Fruit fly (Drosophila melanogaster) whole organism, embryonic: ENCODE measurements around the gene CG31638.

ENCODE experiments used
- B-H2 ChIP-seq: fragments of 200-800 bp; sonication (Bioruptor generic); optimal IDR thresholded peaks from 2 replicates; lab custom pipeline; 2018; ENCODE audit warnings: missing biosample characterization, mild to moderate bottlenecking, missing genetic modification characterization
- CG10267 ChIP-seq: fragments of 200-800 bp; sonication (Bioruptor generic); optimal IDR thresholded peaks from 2 replicates; lab custom pipeline; 2018; ENCODE audit warnings: missing biosample characterization, mild to moderate bottlenecking, missing genetic modification characterization, moderate library complexity
- CG11093 ChIP-seq: fragments of 200-800 bp; sonication (Bioruptor generic); IDR thresholded peaks from 3 replicates; pipeline ENCODE4 v1.3.6; 2022; ENCODE audit warnings: missing biosample characterization, missing genetic modification characterization
- CG12071 ChIP-seq: fragments of 200-800 bp; sonication (Bioruptor generic); optimal IDR thresholded peaks from 3 replicates; lab custom pipeline; 2018; ENCODE audit warnings: missing biosample characterization, mild to moderate bottlenecking, missing genetic modification characterization
- CG12104 ChIP-seq: fragments of 200-800 bp; sonication (Bioruptor generic); optimal IDR thresholded peaks from 3 replicates; lab custom pipeline; 2016; ENCODE audit warnings: missing biosample characterization, missing genetic modification characterization
- CG12155 ChIP-seq: fragments of 200-800 bp; sonication (Bioruptor generic); optimal IDR thresholded peaks from 3 replicates; lab custom pipeline; 2016; ENCODE audit warnings: missing biosample characterization, missing genetic modification characterization
- CG12391 ChIP-seq: fragments of 200-800 bp; sonication (Bioruptor generic); optimal IDR thresholded peaks from 3 replicates; lab custom pipeline; 2018; ENCODE audit warnings: missing biosample characterization, mild to moderate bottlenecking, missing genetic modification characterization, moderate library complexity
- CG14667 ChIP-seq: fragments of 200-800 bp; sonication (Bioruptor generic); IDR thresholded peaks from 2 replicates; pipeline ENCODE4 v1.3.6; 2022; ENCODE audit warnings: missing biosample characterization, missing genetic modification characterization
- CG15479 ChIP-seq: fragments of 200-800 bp; sonication (Bioruptor generic); optimal IDR thresholded peaks from 3 replicates; lab custom pipeline; 2019; ENCODE audit warnings: missing biosample characterization, mild to moderate bottlenecking, missing genetic modification characterization, moderate library complexity
- CG17186 ChIP-seq: fragments of 200-800 bp; sonication (Bioruptor generic); optimal IDR thresholded peaks from 3 replicates; lab custom pipeline; 2017; ENCODE audit warnings: missing biosample characterization, missing genetic modification reagents, missing genetic modification characterization
- CG17802 ChIP-seq: fragments of 200-800 bp; sonication (Bioruptor generic); optimal IDR thresholded peaks from 2 replicates; lab custom pipeline; 2018; ENCODE audit warnings: missing biosample characterization, mild to moderate bottlenecking, missing genetic modification characterization, moderate library complexity
- CG1792 ChIP-seq: fragments of 200-800 bp; sonication (Bioruptor generic); optimal IDR thresholded peaks from 2 replicates; lab custom pipeline; 2016; ENCODE audit warnings: missing biosample characterization, missing genetic modification characterization
- CG31388 ChIP-seq: fragments of 200-800 bp; sonication (Bioruptor generic); optimal IDR thresholded peaks from 2 replicates; lab custom pipeline; 2016; ENCODE audit warnings: missing biosample characterization, missing genetic modification characterization
- CG3407 ChIP-seq: fragments of 200-800 bp; sonication (Bioruptor generic); optimal IDR thresholded peaks from 2 replicates; lab custom pipeline; 2018; ENCODE audit warnings: missing biosample characterization, mild to moderate bottlenecking, missing genetic modification characterization
- CG34224 ChIP-seq: fragments of 200-800 bp; sonication (Bioruptor generic); IDR thresholded peaks from 3 replicates; pipeline ENCODE4 v1.3.6; 2022; ENCODE audit warnings: missing biosample characterization, missing genetic modification characterization; ENCODE audit not compliant: partially characterized antibody
- CG34422 ChIP-seq: fragments of 200-800 bp; sonication (Bioruptor generic); IDR thresholded peaks from 3 replicates; pipeline ENCODE4 v1.3.6; 2022; ENCODE audit warnings: missing biosample characterization, missing genetic modification characterization
- CG5245 ChIP-seq: fragments of 200-800 bp; sonication (Bioruptor generic); optimal IDR thresholded peaks from 3 replicates; lab custom pipeline; 2016; ENCODE audit warnings: missing biosample characterization, missing genetic modification characterization
- CG6854 ChIP-seq: fragments of 200-800 bp; sonication (Bioruptor generic); optimal IDR thresholded peaks from 3 replicates; lab custom pipeline; 2017; ENCODE audit warnings: missing biosample characterization, mild to moderate bottlenecking, missing genetic modification characterization
- CG7963 ChIP-seq: fragments of 200-800 bp; sonication (Bioruptor generic); IDR thresholded peaks from 3 replicates; pipeline ENCODE4 v1.3.6; 2022; ENCODE audit warnings: missing biosample characterization, missing genetic modification characterization; ENCODE audit not compliant: partially characterized antibody
- CG7987 ChIP-seq: fragments of 200-800 bp; sonication (Bioruptor generic); optimal IDR thresholded peaks from 2 replicates; lab custom pipeline; 2018; ENCODE audit warnings: missing biosample characterization, mild to moderate bottlenecking, missing genetic modification characterization, moderate library complexity
- CG8478 ChIP-seq: fragments of >200 bp; optimal IDR thresholded peaks from 2 replicates; lab custom pipeline; 2018
- CG9609 ChIP-seq: fragments of 200-800 bp; sonication (Bioruptor generic); optimal IDR thresholded peaks from 3 replicates; lab custom pipeline; 2016; ENCODE audit warnings: missing biosample characterization, missing genetic modification characterization
- CkIIα-i1 ChIP-seq: fragments of 200-800 bp; sonication (Bioruptor generic); IDR thresholded peaks from 2 replicates; pipeline ENCODE4 v1.3.6; 2022; ENCODE audit warnings: missing biosample characterization, missing genetic modification characterization
- D19A ChIP-seq: fragments of 200-800 bp; optimal IDR thresholded peaks from 3 replicates; lab custom pipeline; 2019; ENCODE audit warnings: missing biosample characterization, mild to moderate bottlenecking, missing genetic modification characterization, moderate library complexity
- Elba2 ChIP-seq: fragments of 200-800 bp; sonication (Bioruptor generic); optimal IDR thresholded peaks from 3 replicates; lab custom pipeline; 2016; ENCODE audit warnings: missing biosample characterization, missing genetic modification characterization
- Jarid2 ChIP-seq: fragments of 200-800 bp; sonication (Bioruptor generic); optimal IDR thresholded peaks from 3 replicates; lab custom pipeline; 2017; ENCODE audit warnings: mild to moderate bottlenecking, missing biosample characterization, missing genetic modification reagents, missing genetic modification characterization
- Lim3 ChIP-seq: fragments of 200-800 bp; sonication (Bioruptor generic); IDR thresholded peaks from 2 replicates; pipeline ENCODE4 v1.3.6; 2022; ENCODE audit warnings: missing biosample characterization, missing genetic modification characterization
- Med ChIP-seq: fragments of 200-800 bp; sonication (Bioruptor generic); peaks from one replicate; lab custom pipeline; 2016; ENCODE audit warnings: missing biosample characterization, missing genetic modification characterization, mild to moderate bottlenecking, inconsistent platforms, moderate library complexity
- NC2α ChIP-seq: fragments of 200-800 bp; sonication (Bioruptor generic); optimal IDR thresholded peaks from 2 replicates; lab custom pipeline; 2016; ENCODE audit warnings: missing biosample characterization, missing genetic modification characterization
- Oli ChIP-seq: fragments of 200-800 bp; sonication (Bioruptor generic); optimal IDR thresholded peaks from 2 replicates; lab custom pipeline; 2018; ENCODE audit warnings: missing biosample characterization, mild to moderate bottlenecking, missing genetic modification characterization, moderate library complexity
- Spps ChIP-seq: fragments of 200-800 bp; sonication (Bioruptor generic); optimal IDR thresholded peaks from 2 replicates; lab custom pipeline; 2018; ENCODE audit warnings: missing biosample characterization, mild to moderate bottlenecking, missing genetic modification characterization
- Stat92E ChIP-seq, 3 experiments: fragments of >200 bp in 2 of 3; fragments of 200-800 bp in 1 of 3; sonication (Bioruptor generic) in 1 of 3; optimal IDR thresholded peaks; 2 replicates each; lab custom pipeline; 2017 to 2019; ENCODE audit warnings: missing biosample characterization in 3 of 3, missing genetic modification characterization in 3 of 3, mild to moderate bottlenecking in 1 of 3, moderate library complexity in 1 of 3
- croc ChIP-seq: fragments of 200-800 bp; sonication (Bioruptor generic); conservative IDR thresholded peaks from 3 replicates; pipeline ENCODE4 v1.3.6; 2022; ENCODE audit warnings: missing biosample characterization, missing genetic modification characterization
- dan ChIP-seq: fragments of 200-800 bp; sonication (Bioruptor generic); IDR thresholded peaks from 2 replicates; pipeline ENCODE4 v1.3.6; 2022; ENCODE audit warnings: missing biosample characterization, missing genetic modification characterization
- emc ChIP-seq: fragments of 200-800 bp; sonication (Bioruptor generic); optimal IDR thresholded peaks from 2 replicates; lab custom pipeline; 2016; ENCODE audit warnings: missing biosample characterization, missing genetic modification characterization
- esg ChIP-seq: fragments of 200-800 bp; sonication (Bioruptor generic); conservative IDR thresholded peaks from 2 replicates; pipeline ENCODE4 v1.3.6; 2022; ENCODE audit warnings: missing biosample characterization, missing genetic modification characterization
- exex ChIP-seq: fragments of 200-800 bp; sonication (Bioruptor generic); optimal IDR thresholded peaks from 4 replicates; lab custom pipeline; 2018; ENCODE audit warnings: missing biosample characterization, mild to moderate bottlenecking, missing genetic modification characterization, moderate library complexity
- eyg ChIP-seq: fragments of 200-800 bp; sonication (Bioruptor generic); optimal IDR thresholded peaks from 3 replicates; lab custom pipeline; 2016; ENCODE audit warnings: missing biosample characterization, missing genetic modification characterization
- gem ChIP-seq: fragments of 200-800 bp; sonication (Bioruptor generic); optimal IDR thresholded peaks from 2 replicates; lab custom pipeline; 2019; ENCODE audit warnings: missing biosample characterization, mild to moderate bottlenecking, missing genetic modification characterization, moderate library complexity
- grn ChIP-seq: fragments of 200-800 bp; sonication (Bioruptor generic); optimal IDR thresholded peaks from 3 replicates; lab custom pipeline; 2017; ENCODE audit warnings: missing biosample characterization, missing genetic modification characterization
- hb ChIP-seq: fragments of 200-800 bp; sonication (Bioruptor generic); IDR thresholded peaks from 3 replicates; pipeline ENCODE4 v1.3.6; 2022; ENCODE audit warnings: missing biosample characterization, missing genetic modification characterization; ENCODE audit not compliant: partially characterized antibody
- jing ChIP-seq: fragments of 200-800 bp; sonication (Bioruptor generic); optimal IDR thresholded peaks from 2 replicates; lab custom pipeline; 2018; ENCODE audit warnings: missing biosample characterization, mild to moderate bottlenecking, missing genetic modification characterization
- jumu ChIP-seq: fragments of 200-800 bp; sonication (Bioruptor generic); optimal IDR thresholded peaks from 3 replicates; lab custom pipeline; 2016; ENCODE audit warnings: missing biosample characterization, missing genetic modification characterization
- kah ChIP-seq: fragments of 200-800 bp; sonication (Bioruptor generic); optimal IDR thresholded peaks from 2 replicates; lab custom pipeline; 2018; ENCODE audit warnings: missing biosample characterization, mild to moderate bottlenecking, missing genetic modification characterization
- lov ChIP-seq, 2 experiments: fragments of 200-800 bp in 1 of 2; fragments of >200 bp in 1 of 2; sonication (Bioruptor generic) in 1 of 2; IDR thresholded peaks in 1 of 2; optimal IDR thresholded peaks in 1 of 2; 2 replicates in 1 of 2; 3 replicates in 1 of 2; pipeline versions ENCODE4 v1.3.6 to Lab custom; 2017 to 2022; ENCODE audit warnings: missing biosample characterization in 1 of 2, missing genetic modification characterization in 1 of 2
- pita ChIP-seq: fragments of 200-800 bp; sonication (Bioruptor generic); optimal IDR thresholded peaks from 2 replicates; lab custom pipeline; 2017; ENCODE audit warnings: missing biosample characterization, mild to moderate bottlenecking, missing genetic modification characterization
- pros ChIP-seq: fragments of 200-800 bp; sonication (Bioruptor generic); optimal IDR thresholded peaks from 3 replicates; lab custom pipeline; 2019; ENCODE audit warnings: missing biosample characterization, mild to moderate bottlenecking, missing genetic modification characterization, moderate library complexity
- sob ChIP-seq: fragments of 200-800 bp; sonication (Bioruptor generic); IDR thresholded peaks from 2 replicates; pipeline ENCODE4 v1.3.6; 2022; ENCODE audit warnings: missing biosample characterization, missing genetic modification characterization
- sqz ChIP-seq: fragments of 200-800 bp; sonication (Bioruptor generic); optimal IDR thresholded peaks from 3 replicates; lab custom pipeline; 2018; ENCODE audit warnings: missing biosample characterization, mild to moderate bottlenecking, missing genetic modification characterization
- sr ChIP-seq: fragments of 200-800 bp; sonication (Bioruptor generic); IDR thresholded peaks from 3 replicates; pipeline ENCODE4 v1.3.6; 2022; ENCODE audit warnings: missing biosample characterization, missing genetic modification characterization
- zf30C ChIP-seq: fragments of 200-800 bp; sonication (Bioruptor generic); optimal IDR thresholded peaks from 3 replicates; lab custom pipeline; 2018; ENCODE audit warnings: missing biosample characterization, mild to moderate bottlenecking, missing genetic modification characterization

The CG31638 gene

dm6 chr2L:6463392-6463791 lies 27.5 kb upstream of the CG31638 start (continued):
- TF ChIP-seq grn (GFP tag; lab: Kevin White, UChicago), result no peak
- TF ChIP-seq sr (GFP tag; lab: Robert Waterston, UW), result peak; percentile 34; the same call in 1 of the 3 replicates
- no peak for TF ChIP-seq CG17802
- no peak for TF ChIP-seq CG12155 (GFP tag; lab: Kevin White, UChicago)
- no peak for TF ChIP-seq B-H2 (GFP tag; lab: Kevin White, UChicago)
- TF ChIP-seq CG3407 (GFP tag; lab: Kevin White, UChicago), result no peak
- no peak for TF ChIP-seq CkIIα-i1 (GFP tag; lab: Robert Waterston, UW)
- peak; percentile 38; the same call in 1 of the 3 replicates for TF ChIP-seq CG11093 (GFP tag; lab: Robert Waterston, UW)
- no peak for TF ChIP-seq jing (GFP tag; lab: Kevin White, UChicago)
- TF ChIP-seq Oli (tag; lab: Kevin White, UChicago), result no peak
- peak; percentile 66 for TF ChIP-seq CG8478 (lab: Kevin White, UChicago)
- TF ChIP-seq pros (GFP tag; lab: Kevin White, UChicago), result no peak
- TF ChIP-seq kah (GFP tag; lab: Kevin White, UChicago), result no peak
- TF ChIP-seq CG7987, result no peak
- no peak for TF ChIP-seq CG6854 (GFP tag; lab: Kevin White, UChicago)
- TF ChIP-seq CG12104, result no peak
- no peak for TF ChIP-seq emc (GFP tag; lab: Kevin White, UChicago)
- TF ChIP-seq sqz (GFP tag; lab: Kevin White, UChicago), result no peak
- no peak for TF ChIP-seq CG12071 (GFP tag; lab: Kevin White, UChicago)
- TF ChIP-seq CG5245, result no peak
- no peak for TF ChIP-seq CG14667
- no peak for TF ChIP-seq Stat92E (GFP tag; optimal IDR thresholded peaks at IDR 0.05; lab: Kevin White, UChicago)
- no peak for TF ChIP-seq croc (GFP tag; lab: Robert Waterston, UW)
- no peak for TF ChIP-seq Jarid2
- TF ChIP-seq hb (GFP tag; lab: Robert Waterston, UW), result no peak
- TF ChIP-seq lov (optimal IDR thresholded peaks at IDR 0.05; lab: Kevin White, UChicago), result no peak
- no peak for TF ChIP-seq lov (GFP tag; IDR thresholded peaks at IDR 0.05; lab: Robert Waterston, UW)
- TF ChIP-seq dan (GFP tag; lab: Robert Waterston, UW), result no peak
- TF ChIP-seq CG15479 (GFP tag; lab: Kevin White, UChicago), result peak; percentile 49
- TF ChIP-seq pita (GFP tag; lab: Kevin White, UChicago), result no peak
- TF ChIP-seq eyg (GFP tag; lab: Kevin White, UChicago), result no peak
- no peak for TF ChIP-seq zf30C (GFP tag; lab: Kevin White, UChicago)
- no peak for TF ChIP-seq CG10267 (tag; lab: Kevin White, UChicago)
- no peak for TF ChIP-seq exex (tag; lab: Kevin White, UChicago)
- no peak for TF ChIP-seq CG17186
- TF ChIP-seq Lim3 (GFP tag; lab: Robert Waterston, UW), result no peak
- no peak for TF ChIP-seq Elba2
- TF ChIP-seq Spps (tag; lab: Kevin White, UChicago), result no peak
- TF ChIP-seq CG31388 (GFP tag; lab: Kevin White, UChicago), result no peak
- TF ChIP-seq CG1792 (GFP tag; lab: Kevin White, UChicago), result no peak
- no peak for TF ChIP-seq gem (tag; lab: Kevin White, UChicago)
- no peak for TF ChIP-seq D19A (tag; lab: Kevin White, UChicago)
- no peak for TF ChIP-seq CG7963 (GFP tag; lab: Robert Waterston, UW)
- TF ChIP-seq Med (GFP tag; lab: Kevin White, UChicago), result peak; percentile 10
- peak; percentile 18; the same call in 1 of the 3 replicates for TF ChIP-seq CG34422 (GFP tag; lab: Robert Waterston, UW)
- no peak for TF ChIP-seq sob (GFP tag; lab: Robert Waterston, UW)
- no peak for TF ChIP-seq CG12391 (tag; lab: Kevin White, UChicago)
- no peak for TF ChIP-seq CG34224 (GFP tag; lab: Robert Waterston, UW)
- TF ChIP-seq CG9609, result no peak
- TF ChIP-seq NC2α, result no peak
- no peak for TF ChIP-seq jumu (GFP tag; lab: Kevin White, UChicago)
- no peak for TF ChIP-seq esg (GFP tag; lab: Robert Waterston, UW)
